Fruit fly (Drosophila melanogaster): ENCODE data around the gene CG10352.

CG10352 gene

dm6 chrX:11828336-11829007, 48.5 kb downstream of the CG10352 start (continued):
- TF ChIP-seq nerfin-2 (GFP tag; IDR thresholded peaks at IDR 0.05; ENCODE audit: partially characterized antibody): 0 out of 2 replicates have a peak, but pooled peaks have one; percentile 46
- 0 out of 3 replicates have a peak, but pooled peaks have one; percentile 20 for TF ChIP-seq mld (GFP tag; IDR thresholded peaks at IDR 0.05; ENCODE audit: partially characterized antibody)
- TF ChIP-seq tna (GFP tag; IDR thresholded peaks at IDR 0.05; ENCODE audit: partially characterized antibody): peak; percentile 59; the same call in 1 of the 2 replicates
- TF ChIP-seq CG16813 (GFP tag; IDR thresholded peaks at IDR 0.05; ENCODE audit: partially characterized antibody): peak; percentile 50
- 0 out of 3 replicates have a peak, but pooled peaks have one; percentile 25 for TF ChIP-seq CG7963 (GFP tag; IDR thresholded peaks at IDR 0.05; ENCODE audit: partially characterized antibody)
- TF ChIP-seq CG14860 (GFP tag; IDR thresholded peaks at IDR 0.05; ENCODE audit: partially characterized antibody): peak; percentile 78

Measured in whole organism, embryonic.